Fruit fly (Drosophila melanogaster) whole organism, wandering third instar larva: ENCODE measurements around the gene PGAP2.

Source experiments
- Abd-B ChIP-seq: fragments of >200 bp; optimal IDR thresholded peaks from 2 replicates; lab custom pipeline; 2017; ENCODE audit warnings: missing biosample characterization, missing genetic modification characterization
- CG32264 ChIP-seq: fragments of 200-800 bp; sonication (Bioruptor generic); optimal IDR thresholded peaks from 2 replicates; lab custom pipeline; 2016; ENCODE audit warnings: missing biosample characterization, missing genetic modification characterization
- CG9705 ChIP-seq: fragments of 200-800 bp; sonication (Bioruptor generic); optimal IDR thresholded peaks from 2 replicates; lab custom pipeline; 2018; ENCODE audit warnings: missing biosample characterization, mild to moderate bottlenecking, missing genetic modification characterization
- CrebA ChIP-seq: fragments of 200-800 bp; sonication (Bioruptor generic); optimal IDR thresholded peaks from 2 replicates; lab custom pipeline; 2016; ENCODE audit warnings: missing biosample characterization, mild to moderate bottlenecking, missing genetic modification characterization, borderline replicate concordance
- GATAd ChIP-seq: sonication (Bioruptor generic); optimal IDR thresholded peaks from 2 replicates; lab custom pipeline; 2016; ENCODE audit warnings: missing biosample characterization, missing genetic modification characterization
- HLH106 ChIP-seq: fragments of 200-800 bp; optimal IDR thresholded peaks from 3 replicates; lab custom pipeline; 2019; ENCODE audit warnings: missing biosample characterization, mild to moderate bottlenecking, missing genetic modification characterization, moderate library complexity
- Hnf4 ChIP-seq: fragments of 200-800 bp; sonication (Bioruptor generic); optimal IDR thresholded peaks from 2 replicates; lab custom pipeline; 2016; ENCODE audit warnings: missing biosample characterization, mild to moderate bottlenecking, missing genetic modification characterization
- Hr83 ChIP-seq: fragments of 200-300 bp; sonication (Bioruptor generic); optimal IDR thresholded peaks from 2 replicates; lab custom pipeline; 2016; ENCODE audit warnings: missing biosample characterization, mild to moderate bottlenecking, missing genetic modification characterization, moderate library complexity; ENCODE audit not compliant: poor library complexity, severe bottlenecking
- Jra ChIP-seq: sonication (Bioruptor generic); optimal IDR thresholded peaks from 2 replicates; lab custom pipeline; 2016; ENCODE audit warnings: missing biosample characterization, missing genetic modification characterization
- Myc ChIP-seq: fragments of >200 bp; optimal IDR thresholded peaks from 2 replicates; lab custom pipeline; 2017
- N ChIP-seq: fragments of >200 bp; optimal IDR thresholded peaks from 2 replicates; lab custom pipeline; 2018; ENCODE audit warnings: missing biosample characterization, missing external identifiers, missing genetic modification characterization
- OdsH ChIP-seq: fragments of 200-800 bp; sonication (Bioruptor generic); optimal IDR thresholded peaks from 2 replicates; lab custom pipeline; 2016; ENCODE audit warnings: missing biosample characterization, mild to moderate bottlenecking, missing genetic modification characterization
- Sp1 ChIP-seq: fragments of 200-800 bp; sonication (Bioruptor generic); optimal IDR thresholded peaks from 3 replicates; lab custom pipeline; 2019; ENCODE audit warnings: missing biosample characterization, mild to moderate bottlenecking, missing genetic modification characterization, moderate library complexity
- Vsx2 ChIP-seq: fragments of 200-300, 225-300 bp; sonication (Bioruptor generic); optimal IDR thresholded peaks from 2 replicates; lab custom pipeline; 2018; ENCODE audit warnings: missing biosample characterization, missing genetic modification characterization; ENCODE audit not compliant: partially characterized antibody
- br ChIP-seq: fragments of 200-800 bp; sonication (Bioruptor generic); optimal IDR thresholded peaks from 2 replicates; lab custom pipeline; 2016; ENCODE audit warnings: missing biosample characterization, missing genetic modification characterization
- brk ChIP-seq: fragments of 200-800 bp; sonication (Bioruptor generic); optimal IDR thresholded peaks from 2 replicates; lab custom pipeline; 2016; ENCODE audit warnings: missing biosample characterization, mild to moderate bottlenecking, missing genetic modification characterization
- dl ChIP-seq, 2 experiments: fragments of 175-275, 200-275 bp in 1 of 2; fragments of 200-275 bp in 1 of 2; sonication (Bioruptor generic); optimal IDR thresholded peaks; lab custom pipeline; 2018; ENCODE audit warnings: mild to moderate bottlenecking in 2 of 2, missing biosample characterization in 2 of 2, missing genetic modification characterization in 2 of 2, moderate library complexity in 2 of 2; ENCODE audit not compliant: partially characterized antibody in 2 of 2, insufficient read depth in 1 of 2
- dmrt93B ChIP-seq: fragments of 200-800 bp; sonication (Bioruptor generic); optimal IDR thresholded peaks from 2 replicates; lab custom pipeline; 2018; ENCODE audit warnings: missing biosample characterization, mild to moderate bottlenecking, missing genetic modification characterization
- dsf ChIP-seq: sonication (Bioruptor generic); optimal IDR thresholded peaks from 2 replicates; lab custom pipeline; 2016; ENCODE audit warnings: missing biosample characterization, missing genetic modification characterization, borderline replicate concordance
- ey ChIP-seq: fragments of 200-800 bp; sonication (Bioruptor generic); optimal IDR thresholded peaks from 2 replicates; lab custom pipeline; 2016; ENCODE audit warnings: missing biosample characterization, missing genetic modification characterization
- foxo ChIP-seq, 2 experiments: fragments of 200-800 bp; sonication (Bioruptor generic); optimal IDR thresholded peaks; 2 replicates in 1 of 2; 3 replicates in 1 of 2; lab custom pipeline; 2016 to 2017; ENCODE audit warnings: missing biosample characterization in 2 of 2, missing genetic modification characterization in 2 of 2
- fru ChIP-seq: fragments of 200-800 bp; sonication (Bioruptor generic); optimal IDR thresholded peaks from 3 replicates; lab custom pipeline; 2016; ENCODE audit warnings: missing biosample characterization, mild to moderate bottlenecking, missing genetic modification characterization
- h ChIP-seq: fragments of 200-800 bp; sonication (Bioruptor generic); optimal IDR thresholded peaks from 3 replicates; lab custom pipeline; 2016; ENCODE audit warnings: missing biosample characterization, mild to moderate bottlenecking, missing genetic modification characterization
- jim ChIP-seq: fragments of 175-275, 200-325 bp; sonication (Bioruptor generic); optimal IDR thresholded peaks from 2 replicates; lab custom pipeline; 2016; ENCODE audit warnings: missing biosample characterization, mild to moderate bottlenecking, missing genetic modification characterization
- pan ChIP-seq: fragments of >200 bp; optimal IDR thresholded peaks from 2 replicates; lab custom pipeline; 2017
- psq ChIP-seq: fragments of 200-800 bp; sonication (Bioruptor generic); optimal IDR thresholded peaks from 3 replicates; lab custom pipeline; 2017; ENCODE audit warnings: missing biosample characterization, mild to moderate bottlenecking, missing genetic modification characterization, moderate library complexity
- rgr ChIP-seq: fragments of 200-800 bp; sonication (Bioruptor generic); optimal IDR thresholded peaks from 3 replicates; lab custom pipeline; 2016; ENCODE audit warnings: missing biosample characterization, mild to moderate bottlenecking, missing genetic modification characterization
- sage ChIP-seq: fragments of 200-800 bp; sonication (Bioruptor generic); optimal IDR thresholded peaks from 2 replicates; lab custom pipeline; 2016; ENCODE audit warnings: missing biosample characterization, mild to moderate bottlenecking, missing genetic modification characterization
- sv ChIP-seq: fragments of 200-800 bp; sonication (Bioruptor generic); optimal IDR thresholded peaks from 3 replicates; lab custom pipeline; 2016; ENCODE audit warnings: missing biosample characterization, missing genetic modification characterization
- tai ChIP-seq: sonication (Bioruptor generic); optimal IDR thresholded peaks from 2 replicates; lab custom pipeline; 2016; ENCODE audit warnings: missing biosample characterization, missing genetic modification characterization
- usp ChIP-seq: fragments of >200 bp; optimal IDR thresholded peaks from 2 replicates; lab custom pipeline; 2017; ENCODE audit warnings: missing biosample characterization, missing genetic modification characterization

Gene PGAP2

dm6 chr2L:857897-858517 is 38.7 kb upstream of the PGAP2 start:
- no peak for TF ChIP-seq dmrt93B (GFP tag; lab: Kevin White, UChicago)
- TF ChIP-seq dsf (GFP tag; lab: Kevin White, UChicago): no peak
- peak in 1 of 2 experiments; percentile 40 for TF ChIP-seq foxo (GFP tag; optimal IDR thresholded peaks at IDR 0.05; lab: Kevin White, UChicago)
- TF ChIP-seq Sp1 (GFP tag; lab: Kevin White, UChicago): peak; percentile 23
- TF ChIP-seq br (GFP tag; lab: Kevin White, UChicago): peak; percentile 46
- no peak for TF ChIP-seq Jra (GFP tag; lab: Kevin White, UChicago)
- peak; percentile 86 for TF ChIP-seq CrebA (GFP tag; lab: Kevin White, UChicago)
- TF ChIP-seq sv (GFP tag; lab: Kevin White, UChicago): no peak
- TF ChIP-seq h: no peak
- TF ChIP-seq rgr (GFP tag; lab: Kevin White, UChicago): peak; percentile 34
- peak; percentile 65 for TF ChIP-seq OdsH (GFP tag; lab: Kevin White, UChicago)
- TF ChIP-seq fru (GFP tag; lab: Kevin White, UChicago): peak; percentile 72
- peak; percentile 4 for TF ChIP-seq psq (GFP tag; lab: Kevin White, UChicago)
- TF ChIP-seq Hnf4 (GFP tag; lab: Kevin White, UChicago): peak; percentile 47
- TF ChIP-seq, all 38 proteins: peak for 9

dm6 chr2L:856690-857488 is 37.6 kb upstream of the PGAP2 start:
- TF ChIP-seq dl (GFP tag; optimal IDR thresholded peaks at IDR 0.05; lab: Kevin White, UChicago; ENCODE audit: insufficient read depth in 1 of 2, partially characterized antibody in 2 of 2) (no peak), fru (GFP tag; lab: Kevin White, UChicago) (peak; percentile 43), CG32264 (GFP tag; lab: Kevin White, UChicago) (no peak), rgr (GFP tag; lab: Kevin White, UChicago) (peak; percentile 8), h (peak; percentile 0), sv (GFP tag; lab: Kevin White, UChicago) (peak; percentile 22), N (no peak), sage (GFP tag; lab: Kevin White, UChicago) (peak; percentile 12), psq (GFP tag; lab: Kevin White, UChicago) (peak; percentile 25), Hr83 (GFP tag; lab: Kevin White, UChicago) (peak; percentile 65), ey (GFP tag; lab: Kevin White, UChicago) (peak; percentile 48), foxo (GFP tag; optimal IDR thresholded peaks at IDR 0.05; lab: Kevin White, UChicago) (peak in 1 of 2 experiments; percentile 52), Jra (GFP tag; lab: Kevin White, UChicago) (no peak)
- TF ChIP-seq, all 38 proteins: peak for 9

- TF ChIP-seq h (peak; percentile 86), Vsx2 (GFP tag; lab: Kevin White, UChicago) (no peak), Hnf4 (GFP tag; lab: Kevin White, UChicago) (peak; percentile 67), fru (GFP tag; lab: Kevin White, UChicago) (peak; percentile 51), rgr (GFP tag; lab: Kevin White, UChicago) (peak; percentile 80), Myc (lab: Kevin White, UChicago) (no peak), GATAd (GFP tag; lab: Kevin White, UChicago) (no peak), OdsH (GFP tag; lab: Kevin White, UChicago) (peak; percentile 76), Jra (GFP tag; lab: Kevin White, UChicago) (peak; percentile 65), psq (GFP tag; lab: Kevin White, UChicago) (peak; percentile 18), brk (no peak), tai (GFP tag; lab: Kevin White, UChicago) (no peak), Abd-B (GFP tag; lab: Kevin White, UChicago) (no peak), ey (GFP tag; lab: Kevin White, UChicago) (peak; percentile 16), CrebA (GFP tag; lab: Kevin White, UChicago) (no peak), Hr83 (GFP tag; lab: Kevin White, UChicago) (peak; percentile 99), Sp1 (GFP tag; lab: Kevin White, UChicago) (peak; percentile 39), usp (GFP tag; lab: Kevin White, UChicago) (no peak), HLH106 (peak; percentile 15), CG9705 (peak; percentile 7), jim (GFP tag; lab: Kevin White, UChicago) (peak; percentile 83), N (no peak), dl (GFP tag; optimal IDR thresholded peaks at IDR 0.05; lab: Kevin White, UChicago; ENCODE audit: insufficient read depth in 1 of 2, partially characterized antibody in 2 of 2) (no peak), br (GFP tag; lab: Kevin White, UChicago) (peak; percentile 43), dmrt93B (GFP tag; lab: Kevin White, UChicago) (no peak), foxo (GFP tag; optimal IDR thresholded peaks at IDR 0.05; lab: Kevin White, UChicago) (peak in 1 of 2 experiments; percentile 42), pan (no peak)
Measured at dm6 chr2L:856001-856400, 36.7 kb upstream of the PGAP2 start.
